Fruit fly (Drosophila melanogaster): ENCODE measurements around the gene CG43390.

CG43390 gene

DNA sequence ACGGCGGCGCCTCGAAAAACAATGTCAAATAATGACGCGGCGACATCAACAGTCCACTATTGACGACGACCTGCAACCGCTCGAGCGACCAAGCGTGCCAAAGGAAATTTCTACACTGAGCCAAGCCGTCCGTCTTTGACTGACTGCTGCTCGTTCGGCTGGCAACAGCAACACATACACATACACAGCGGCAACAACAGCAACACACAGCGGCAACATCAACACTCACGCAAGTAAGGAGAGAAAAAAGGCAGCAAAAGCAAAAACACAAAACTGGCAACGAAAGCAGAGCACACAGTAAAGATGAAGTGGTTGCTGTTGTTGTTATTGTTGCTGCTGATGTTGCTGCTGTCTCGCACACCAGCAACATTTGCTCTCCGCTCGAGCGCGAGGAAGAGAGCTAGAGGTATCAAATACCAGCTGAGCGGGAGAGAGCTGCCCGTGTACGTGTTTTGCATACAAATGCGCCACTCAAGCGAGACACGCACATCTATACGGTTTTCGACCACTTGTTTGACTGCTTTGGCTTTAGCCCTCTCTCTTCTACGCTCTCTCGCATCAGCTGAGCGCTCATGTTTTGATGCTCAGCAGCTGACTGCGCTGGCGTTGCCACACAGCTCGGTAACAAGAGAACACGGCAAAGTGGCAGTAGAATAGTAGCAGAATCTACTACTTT lies 26.6 kb downstream of the CG43390 start (continued):
- no peak for TF ChIP-seq CG10959 (GFP tag; IDR thresholded peaks at IDR 0.05)
- TF ChIP-seq CG14441 (GFP tag; IDR thresholded peaks at IDR 0.05): no peak
- peak; percentile 29; the same call in 1 of the 3 replicates for TF ChIP-seq CG17361 (GFP tag; IDR thresholded peaks at IDR 0.05)
- no peak for TF ChIP-seq Camta (GFP tag; optimal IDR thresholded peaks at IDR 0.05)
- no peak for TF ChIP-seq Hmx (GFP tag; optimal IDR thresholded peaks at IDR 0.05)
- no peak for TF ChIP-seq peb (GFP tag; IDR thresholded peaks at IDR 0.05)
- TF ChIP-seq Ravus (GFP tag; IDR thresholded peaks at IDR 0.05): no peak
- no peak for TF ChIP-seq lmd (GFP tag; IDR thresholded peaks at IDR 0.05)
- peak; percentile 84 for TF ChIP-seq Adf1 (GFP tag; IDR thresholded peaks at IDR 0.05)
- no peak for TF ChIP-seq CG7745 (tag; optimal IDR thresholded peaks at IDR 0.05)
- no peak for TF ChIP-seq crc (GFP tag; optimal IDR thresholded peaks at IDR 0.05)
- no peak for TF ChIP-seq ap (GFP tag; IDR thresholded peaks at IDR 0.05)
- TF ChIP-seq CG15011 (GFP tag; optimal IDR thresholded peaks at IDR 0.05): no peak
- peak; percentile 79; the same call in 2 of the 3 replicates for TF ChIP-seq so (GFP tag; IDR thresholded peaks at IDR 0.05)
- no peak for TF ChIP-seq sc (optimal IDR thresholded peaks at IDR 0.05)
- no peak for TF ChIP-seq sc (GFP tag; optimal IDR thresholded peaks at IDR 0.05)
- TF ChIP-seq dmrt99B (tag; optimal IDR thresholded peaks at IDR 0.05): no peak
- no peak for TF ChIP-seq CG11085 (GFP tag; IDR thresholded peaks at IDR 0.05)
- TF ChIP-seq CG33213 (GFP tag; optimal IDR thresholded peaks at IDR 0.05): no peak
- no peak for TF ChIP-seq Dip2 (GFP tag; IDR thresholded peaks at IDR 0.05)
- TF ChIP-seq CG17328 (GFP tag; IDR thresholded peaks at IDR 0.05): 0 out of 2 replicates have a peak, but pooled peaks have one; percentile 11
- TF ChIP-seq dan (GFP tag; IDR thresholded peaks at IDR 0.05): no peak
- TF ChIP-seq cato (GFP tag; optimal IDR thresholded peaks at IDR 0.05; ENCODE audit: borderline replicate concordance): no peak
- no peak for TF ChIP-seq br (optimal IDR thresholded peaks at IDR 0.05)
- peak; percentile 29 for TF ChIP-seq CG8924 (tag; optimal IDR thresholded peaks at IDR 0.05)
- TF ChIP-seq B-H1 (GFP tag; IDR thresholded peaks at IDR 0.05): no peak; the same call in 2 of the 3 replicates
- TF ChIP-seq CG31441 (GFP tag; IDR thresholded peaks at IDR 0.05): no peak; the same call in 1 of the 2 replicates
- no peak for TF ChIP-seq CG12942 (GFP tag; optimal IDR thresholded peaks at IDR 0.05)
- TF ChIP-seq zf30C (GFP tag; optimal IDR thresholded peaks at IDR 0.05): peak; percentile 77
- TF ChIP-seq CG8290 (GFP tag; optimal IDR thresholded peaks at IDR 0.05): no peak
- TF ChIP-seq CG8290 (tag; optimal IDR thresholded peaks at IDR 0.05): peak in 1 of 2 experiments; percentile 73
- TF ChIP-seq CG6813 (GFP tag; optimal IDR thresholded peaks at IDR 0.05): peak; percentile 4
- TF ChIP-seq CkIIα-i1 (GFP tag; IDR thresholded peaks at IDR 0.05): no peak
- 0 out of 3 replicates have a peak, but pooled peaks have one; percentile 40 for TF ChIP-seq ken (GFP tag; IDR thresholded peaks at IDR 0.05)
- TF ChIP-seq Side (GFP tag; optimal IDR thresholded peaks at IDR 0.05): no peak
- TF ChIP-seq CG4730 (GFP tag; IDR thresholded peaks at IDR 0.05): no peak
- peak; percentile 64 for TF ChIP-seq Fer1 (GFP tag; optimal IDR thresholded peaks at IDR 0.05)
- TF ChIP-seq CG11723 (GFP tag; optimal IDR thresholded peaks at IDR 0.05): no peak
- peak; percentile 22 for TF ChIP-seq CG6254 (GFP tag; optimal IDR thresholded peaks at IDR 0.05)
- TF ChIP-seq Doc3 (GFP tag; IDR thresholded peaks at IDR 0.05; ENCODE audit: partially characterized antibody): peak; percentile 72
- peak in 1 of 3 experiments; percentile 70 for TF ChIP-seq Stat92E (GFP tag; optimal IDR thresholded peaks at IDR 0.05)
- peak; percentile 18 for TF ChIP-seq tap (tag; optimal IDR thresholded peaks at IDR 0.05)
- peak; percentile 7 for TF ChIP-seq tin (GFP tag; optimal IDR thresholded peaks at IDR 0.05)
- TF ChIP-seq emc (GFP tag; optimal IDR thresholded peaks at IDR 0.05): no peak
- peak; percentile 42 for TF ChIP-seq sqz (GFP tag; optimal IDR thresholded peaks at IDR 0.05)
- no peak; the same call in 1 of the 2 replicates for TF ChIP-seq MBD-R2 (GFP tag; IDR thresholded peaks at IDR 0.05)
- TF ChIP-seq CG7839 (tag; optimal IDR thresholded peaks at IDR 0.05): peak; percentile 28
- TF ChIP-seq ac (GFP tag; optimal IDR thresholded peaks at IDR 0.05): no peak
- peak; percentile 13 for TF ChIP-seq CG2875 (GFP tag; optimal IDR thresholded peaks at IDR 0.05)
- TF ChIP-seq hbn (GFP tag; IDR thresholded peaks at IDR 0.05; ENCODE audit: partially characterized antibody): peak; percentile 80
- no peak for TF ChIP-seq cas (GFP tag; IDR thresholded peaks at IDR 0.05)
